Worm (Caenorhabditis elegans) whole organism, L1 larva: Measurements from ENCODE around the gene sru-4.

Experiments
- F16B12.6 ChIP-seq: fragments of 150-350 bp; optimal IDR thresholded peaks from 2 replicates; lab custom pipeline; 2014; ENCODE audit warnings: missing biosample characterization, missing genetic modification characterization
- aly-2 ChIP-seq: fragments of 150-350 bp; optimal IDR thresholded peaks from 2 replicates; lab custom pipeline; 2014; ENCODE audit warnings: missing biosample characterization, missing genetic modification characterization
- ama-1 ChIP-seq: fragments of 150-350 bp; optimal IDR thresholded peaks from 2 replicates; lab custom pipeline; 2014
- fkh-10 ChIP-seq: sonication (generic microtip); optimal IDR thresholded peaks from 2 replicates; lab custom pipeline; 2017; ENCODE audit warnings: missing biosample characterization, missing genetic modification reagents, missing genetic modification characterization
- fkh-8 ChIP-seq: sonication (generic microtip); optimal IDR thresholded peaks from 2 replicates; lab custom pipeline; 2016; ENCODE audit warnings: mild to moderate bottlenecking, missing genetic modification characterization, missing compliant biosample characterization
- hlh-17 ChIP-seq: fragments of 200-800 bp; sonication (Bioruptor generic); optimal IDR thresholded peaks from 2 replicates; lab custom pipeline; 2018; ENCODE audit warnings: missing genetic modification characterization, mild to moderate bottlenecking, missing compliant biosample characterization, moderate library complexity, borderline replicate concordance
- mdl-1 ChIP-seq, 2 experiments: fragments of 150-350 bp; optimal IDR thresholded peaks; 2 replicates each; lab custom pipeline; 2014 to 2017; ENCODE audit warnings: missing biosample characterization in 2 of 2, missing genetic modification characterization in 2 of 2, inconsistent platforms in 1 of 2
- nhr-77 ChIP-seq: fragments of 150-350 bp; optimal IDR thresholded peaks from 2 replicates; lab custom pipeline; 2014; ENCODE audit warnings: missing biosample characterization, missing genetic modification characterization
- unc-62 ChIP-seq: fragments of 150-350 bp; optimal IDR thresholded peaks from 2 replicates; lab custom pipeline; 2014; ENCODE audit warnings: missing biosample characterization, missing genetic modification reagents, missing genetic modification characterization
- xbp-1 ChIP-seq: sonication (generic microtip); optimal IDR thresholded peaks from 2 replicates; lab custom pipeline; 2016; ENCODE audit warnings: missing genetic modification characterization, missing compliant biosample characterization

- TF ChIP-seq nhr-77 (no peak), unc-62 (GFP tag; lab: Kevin White, UChicago) (no peak), fkh-8 (tag; lab: Kevin White, UChicago) (no peak), hlh-17 (GFP tag; lab: Kevin White, UChicago) (no peak), aly-2 (no peak), F16B12.6 (no peak), ama-1 (lab: Kevin White, UChicago) (no peak), fkh-10 (GFP tag; lab: Kevin White, UChicago) (no peak), xbp-1 (tag; lab: Kevin White, UChicago) (no peak), mdl-1 (tag; optimal IDR thresholded peaks at IDR 0.05; lab: Kevin White, UChicago) (no peak)
Observed at ce11 chrIV:9498088-9498487, at the start of gene sru-4.
